Fruit fly (Drosophila melanogaster) whole organism, prepupa: Measurements from ENCODE around the gene CG43133.

ENCODE experiments used
- Blimp-1 ChIP-seq: fragments of 200-800 bp; sonication (Bioruptor generic); optimal IDR thresholded peaks from 3 replicates; lab custom pipeline; 2017; ENCODE audit warnings: missing biosample characterization, missing genetic modification characterization, mild to moderate bottlenecking, moderate library complexity, missing genetic modification reagents
- CG10631 ChIP-seq: fragments of 200-800 bp; sonication (Bioruptor generic); optimal IDR thresholded peaks from 2 replicates; lab custom pipeline; 2016; ENCODE audit warnings: missing biosample characterization, missing genetic modification characterization
- CG11294 ChIP-seq: fragments of 200-800 bp; sonication (Bioruptor generic); IDR thresholded peaks from 2 replicates; pipeline ENCODE4 v1.3.6; 2022; ENCODE audit warnings: missing biosample characterization, missing genetic modification characterization
- CG3032 ChIP-seq: fragments of 200-800 bp; optimal IDR thresholded peaks from 2 replicates; lab custom pipeline; 2019; ENCODE audit warnings: missing biosample characterization, mild to moderate bottlenecking, missing genetic modification characterization, moderate library complexity
- CG32006 ChIP-seq: fragments of 200-800 bp; sonication (Bioruptor generic); optimal IDR thresholded peaks from 3 replicates; lab custom pipeline; 2017; ENCODE audit warnings: missing biosample characterization, mild to moderate bottlenecking, missing genetic modification characterization
- CG34406 ChIP-seq: fragments of 200-800 bp; sonication (Bioruptor generic); optimal IDR thresholded peaks from 3 replicates; lab custom pipeline; 2016; ENCODE audit warnings: missing biosample characterization, missing genetic modification characterization
- CG4318 ChIP-seq: fragments of 200-800 bp; sonication (Bioruptor generic); optimal IDR thresholded peaks from 3 replicates; lab custom pipeline; 2017; ENCODE audit warnings: missing biosample characterization, mild to moderate bottlenecking, missing genetic modification characterization
- CG6163 ChIP-seq: fragments of 200-800 bp; sonication (Bioruptor generic); IDR thresholded peaks from 3 replicates; pipeline ENCODE4 v1.3.6; 2022; ENCODE audit warnings: missing biosample characterization, missing genetic modification characterization
- CG6276 ChIP-seq: fragments of 200-800 bp; sonication (Bioruptor generic); optimal IDR thresholded peaks from 2 replicates; lab custom pipeline; 2017; ENCODE audit warnings: missing biosample characterization, mild to moderate bottlenecking, missing genetic modification characterization
- CG6792 ChIP-seq: fragments of 200-800 bp; sonication (Bioruptor generic); optimal IDR thresholded peaks from 3 replicates; lab custom pipeline; 2016; ENCODE audit warnings: missing biosample characterization, missing genetic modification characterization
- CG6808 ChIP-seq: fragments of 200-800 bp; sonication (Bioruptor generic); optimal IDR thresholded peaks from 3 replicates; lab custom pipeline; 2017; ENCODE audit warnings: missing biosample characterization, missing genetic modification characterization, mild to moderate bottlenecking, moderate library complexity, missing genetic modification reagents
- CG6854 ChIP-seq: fragments of 200-800 bp; sonication (Bioruptor generic); optimal IDR thresholded peaks from 2 replicates; lab custom pipeline; 2017; ENCODE audit warnings: missing biosample characterization, mild to moderate bottlenecking, missing genetic modification characterization
- CG8119 ChIP-seq: fragments of 200-800 bp; sonication (Bioruptor generic); IDR thresholded peaks from 3 replicates; pipeline ENCODE4 v1.3.6; 2022; ENCODE audit warnings: missing biosample characterization, missing genetic modification characterization
- CG8319 ChIP-seq: fragments of 200-800 bp; sonication (Bioruptor generic); optimal IDR thresholded peaks from 3 replicates; lab custom pipeline; 2016; ENCODE audit warnings: missing biosample characterization, missing genetic modification characterization
- CG8632 ChIP-seq: fragments of 200-800 bp; sonication (Bioruptor generic); optimal IDR thresholded peaks from 3 replicates; lab custom pipeline; 2016; ENCODE audit warnings: missing biosample characterization, missing genetic modification characterization
- CG9139 ChIP-seq: fragments of 200-800 bp; sonication (Bioruptor generic); optimal IDR thresholded peaks from 3 replicates; lab custom pipeline; 2017; ENCODE audit warnings: missing biosample characterization, mild to moderate bottlenecking, missing genetic modification characterization
- Eip75B ChIP-seq: fragments of 200-800 bp; sonication (Bioruptor generic); optimal IDR thresholded peaks from 3 replicates; lab custom pipeline; 2016; ENCODE audit warnings: missing biosample characterization, missing genetic modification characterization
- Eip78C ChIP-seq: fragments of 200-800 bp; sonication (Bioruptor generic); peaks from one replicate; lab custom pipeline; 2016; ENCODE audit warnings: missing biosample characterization, missing genetic modification characterization
- Eip93F ChIP-seq: fragments of 200-800 bp; sonication (Bioruptor generic); optimal IDR thresholded peaks from 2 replicates; lab custom pipeline; 2016; ENCODE audit warnings: missing biosample characterization, mild to moderate bottlenecking, missing genetic modification characterization
- Ets21C ChIP-seq: fragments of 200-800 bp; sonication (Bioruptor generic); optimal IDR thresholded peaks from 3 replicates; lab custom pipeline; 2016; ENCODE audit warnings: missing biosample characterization, missing genetic modification characterization
- Ets96B ChIP-seq: fragments of 200-800 bp; optimal IDR thresholded peaks from 2 replicates; lab custom pipeline; 2019; ENCODE audit warnings: missing biosample characterization, mild to moderate bottlenecking, missing genetic modification characterization, moderate library complexity
- Gug ChIP-seq: fragments of 200-800 bp; sonication (Bioruptor generic); IDR thresholded peaks from 2 replicates; pipeline ENCODE4 v1.3.6; 2022; ENCODE audit warnings: missing biosample characterization, missing genetic modification characterization
- Hr38 ChIP-seq: sonication (Bioruptor generic); optimal IDR thresholded peaks from 2 replicates; lab custom pipeline; 2016; ENCODE audit warnings: missing biosample characterization, missing genetic modification characterization
- Hr39 ChIP-seq: fragments of 200-800 bp; sonication (Bioruptor generic); optimal IDR thresholded peaks from 2 replicates; lab custom pipeline; 2016; ENCODE audit warnings: missing biosample characterization, missing genetic modification characterization
- Hr4 ChIP-seq: fragments of 200-800 bp; sonication (Bioruptor generic); optimal IDR thresholded peaks from 3 replicates; lab custom pipeline; 2016; ENCODE audit warnings: missing biosample characterization, missing genetic modification characterization
- Lpt ChIP-seq: fragments of 200-800 bp; sonication (Bioruptor generic); optimal IDR thresholded peaks from 3 replicates; lab custom pipeline; 2016; ENCODE audit warnings: missing biosample characterization, missing genetic modification characterization
- Smox ChIP-seq: fragments of 200-800 bp; sonication (Bioruptor generic); optimal IDR thresholded peaks from 3 replicates; lab custom pipeline; 2016; ENCODE audit warnings: missing biosample characterization, missing genetic modification characterization
- Sox102F ChIP-seq: fragments of 200-800 bp; sonication (Bioruptor generic); optimal IDR thresholded peaks from 2 replicates; lab custom pipeline; 2016; ENCODE audit warnings: missing biosample characterization, mild to moderate bottlenecking, missing genetic modification characterization
- Sox14 ChIP-seq: fragments of 200-800 bp; sonication (Bioruptor generic); optimal IDR thresholded peaks from 3 replicates; lab custom pipeline; 2016; ENCODE audit warnings: missing biosample characterization, missing genetic modification characterization
- achi ChIP-seq: fragments of 200-800 bp; sonication (Bioruptor generic); optimal IDR thresholded peaks from 3 replicates; lab custom pipeline; 2016; ENCODE audit warnings: missing biosample characterization, missing genetic modification characterization
- dac ChIP-seq: fragments of 200-800 bp; sonication (Bioruptor generic); optimal IDR thresholded peaks from 2 replicates; lab custom pipeline; 2017; ENCODE audit warnings: missing biosample characterization, mild to moderate bottlenecking, missing genetic modification characterization
- eg ChIP-seq: fragments of 200-800 bp; sonication (Bioruptor generic); IDR thresholded peaks from 3 replicates; pipeline ENCODE4 v1.3.6; 2022; ENCODE audit warnings: missing biosample characterization, missing genetic modification characterization
- esn ChIP-seq: fragments of 200-800 bp; sonication (Bioruptor generic); optimal IDR thresholded peaks from 2 replicates; lab custom pipeline; 2016; ENCODE audit warnings: missing biosample characterization, mild to moderate bottlenecking, missing genetic modification characterization, moderate library complexity
- fd59A ChIP-seq: fragments of 200-800 bp; sonication (Bioruptor generic); optimal IDR thresholded peaks from 2 replicates; lab custom pipeline; 2017; ENCODE audit warnings: missing biosample characterization, mild to moderate bottlenecking, missing genetic modification characterization, missing genetic modification reagents
- fkh ChIP-seq: fragments of 200-800 bp; sonication (Bioruptor generic); optimal IDR thresholded peaks from 3 replicates; lab custom pipeline; 2017; ENCODE audit warnings: missing biosample characterization, mild to moderate bottlenecking, missing genetic modification characterization, moderate library complexity
- lz ChIP-seq: fragments of 200-800 bp; sonication (Bioruptor generic); optimal IDR thresholded peaks from 3 replicates; lab custom pipeline; 2016; ENCODE audit warnings: missing biosample characterization, missing genetic modification characterization
- net ChIP-seq: fragments of 200-800 bp; sonication (Bioruptor generic); optimal IDR thresholded peaks from 3 replicates; lab custom pipeline; 2016; ENCODE audit warnings: missing biosample characterization, missing genetic modification characterization
- spab ChIP-seq: fragments of 200-800 bp; sonication (Bioruptor generic); optimal IDR thresholded peaks from 2 replicates; lab custom pipeline; 2017; ENCODE audit warnings: missing biosample characterization, mild to moderate bottlenecking, missing genetic modification characterization, missing genetic modification reagents
- ss ChIP-seq, 2 experiments: fragments of 200-800 bp; sonication (Bioruptor generic); optimal IDR thresholded peaks; 2 replicates in 1 of 2; 3 replicates in 1 of 2; lab custom pipeline; 2017 to 2018; ENCODE audit warnings: mild to moderate bottlenecking in 2 of 2, missing biosample characterization in 2 of 2, missing genetic modification characterization in 2 of 2, moderate library complexity in 1 of 2
- svp ChIP-seq: fragments of 200-800 bp; sonication (Bioruptor generic); peaks from one replicate; lab custom pipeline; 2016; ENCODE audit warnings: missing biosample characterization, missing genetic modification characterization
- topi ChIP-seq: fragments of 200-800 bp; sonication (Bioruptor generic); optimal IDR thresholded peaks from 3 replicates; lab custom pipeline; 2016; ENCODE audit warnings: missing biosample characterization, missing genetic modification characterization
- vri ChIP-seq: fragments of 200-800 bp; sonication (Bioruptor generic); optimal IDR thresholded peaks from 3 replicates; lab custom pipeline; 2016; ENCODE audit warnings: missing biosample characterization, mild to moderate bottlenecking, missing genetic modification characterization

The CG43133 gene

dm6 chrX:18091159-18091676 lies 38.8 kb downstream of the CG43133 start, which contains the start of gene scu (continued):
- peak; percentile 92 for TF ChIP-seq CG6854 (GFP tag; lab: Kevin White, UChicago)
- TF ChIP-seq esn, result no peak
- TF ChIP-seq CG32006 (GFP tag; lab: Kevin White, UChicago), result peak; percentile 37
- no peak for TF ChIP-seq CG4318
- TF ChIP-seq Ets21C, result no peak
- TF ChIP-seq topi, result peak; percentile 9
- TF ChIP-seq Sox14, result peak; percentile 54
- peak; percentile 88 for TF ChIP-seq svp
- no peak for TF ChIP-seq Eip93F (GFP tag; lab: Kevin White, UChicago)
- peak; percentile 73 for TF ChIP-seq spab (GFP tag; lab: Kevin White, UChicago)
- peak; percentile 89 for TF ChIP-seq CG6808 (GFP tag; lab: Kevin White, UChicago)
- TF ChIP-seq fd59A (GFP tag; lab: Kevin White, UChicago), result no peak
- TF ChIP-seq lz (GFP tag; lab: Kevin White, UChicago), result no peak
- TF ChIP-seq Gug, result peak; percentile 43; the same call in 1 of the 2 replicates
- peak; percentile 73 for TF ChIP-seq net
- TF ChIP-seq CG34406 (GFP tag; lab: Kevin White, UChicago), result no peak
- TF ChIP-seq CG11294, result no peak
- peak; percentile 5 for TF ChIP-seq achi
- peak; percentile 79 for TF ChIP-seq Eip78C (GFP tag; lab: Kevin White, UChicago)
- no peak for TF ChIP-seq Hr38
- peak; percentile 65; the same call in 1 of the 3 replicates for TF ChIP-seq eg (GFP tag; lab: Robert Waterston, UW)
- TF ChIP-seq CG3032, result peak; percentile 42
- no peak for TF ChIP-seq Hr39 (GFP tag; lab: Kevin White, UChicago)
- TF ChIP-seq Lpt (GFP tag; lab: Kevin White, UChicago), result peak; percentile 64
- peak; percentile 39 for TF ChIP-seq dac (GFP tag; lab: Kevin White, UChicago)
- TF ChIP-seq CG6163 (GFP tag; lab: Robert Waterston, UW), result no peak; the same call in 2 of the 3 replicates
- TF ChIP-seq CG8632 (GFP tag; lab: Kevin White, UChicago), result no peak
- no peak for TF ChIP-seq fkh
- TF ChIP-seq Blimp-1 (GFP tag; lab: Kevin White, UChicago), result peak; percentile 49
- TF ChIP-seq vri (GFP tag; lab: Kevin White, UChicago), result peak; percentile 73
- TF ChIP-seq Smox (GFP tag; lab: Kevin White, UChicago), result no peak
- TF ChIP-seq Sox102F (GFP tag; lab: Kevin White, UChicago), result peak; percentile 35
- TF ChIP-seq CG8119, result peak; percentile 78

dm6 chrX:18090333-18090732 lies 39.6 kb downstream of the CG43133 start, which contains the start of gene Swt1:
Swt1 (minus strand) TSS chrX:18090509.
- TF ChIP-seq fkh (no peak), CG8319 (GFP tag; lab: Kevin White, UChicago) (no peak), CG10631 (GFP tag; lab: Kevin White, UChicago) (no peak), CG4318 (no peak), dac (GFP tag; lab: Kevin White, UChicago) (no peak), Hr4 (GFP tag; lab: Kevin White, UChicago) (no peak), Gug (no peak), CG8632 (GFP tag; lab: Kevin White, UChicago) (no peak), Ets96B (tag; lab: Kevin White, UChicago) (no peak), Hr39 (GFP tag; lab: Kevin White, UChicago) (no peak), eg (GFP tag; lab: Robert Waterston, UW) (no peak), CG9139 (no peak), CG6792 (no peak), CG6854 (GFP tag; lab: Kevin White, UChicago) (no peak)
- TF ChIP-seq, all 60 proteins: peak for 0

dm6 chrX:18088432-18088831 lies 41.5 kb downstream of the CG43133 start, which contains the start of gene CG7536:
CG7536 (minus strand) TSS chrX:18088532.
- no peak for TF ChIP-seq Hr4 (GFP tag; lab: Kevin White, UChicago)
- TF ChIP-seq CG10631 (GFP tag; lab: Kevin White, UChicago), result no peak
- no peak for TF ChIP-seq CG6792
- no peak for TF ChIP-seq esn
- no peak for TF ChIP-seq lz (GFP tag; lab: Kevin White, UChicago)
- no peak for TF ChIP-seq fd59A (GFP tag; lab: Kevin White, UChicago)
- no peak for TF ChIP-seq ss (GFP tag; optimal IDR thresholded peaks at IDR 0.05; lab: Kevin White, UChicago)
- no peak for TF ChIP-seq Eip75B (GFP tag; lab: Kevin White, UChicago)
- no peak for TF ChIP-seq CG6276 (GFP tag; lab: Kevin White, UChicago)
- no peak for TF ChIP-seq CG32006 (GFP tag; lab: Kevin White, UChicago)
